Worm (Caenorhabditis elegans) whole organism, young adult: Measurements from ENCODE around the gene ZK813.2.
A peak's percentile ranks its signal among the peaks of the same experiment; 100 is the strongest.

ENCODE experiments used
- B0261.1 ChIP-seq: sonication (generic microtip); optimal IDR thresholded peaks from 2 replicates; lab custom pipeline; 2016; ENCODE audit warnings: mild to moderate bottlenecking, missing genetic modification characterization, moderate library complexity, missing compliant biosample characterization
- F49E8.2 ChIP-seq: sonication (generic microtip); optimal IDR thresholded peaks from 3 replicates; lab custom pipeline; 2017; ENCODE audit warnings: missing genetic modification characterization, mild to moderate bottlenecking, missing compliant biosample characterization, antibody characterized with exemption, moderate library complexity; ENCODE audit not compliant: insufficient read depth
- F55B11.4 ChIP-seq: sonication (generic microtip); optimal IDR thresholded peaks from 2 replicates; lab custom pipeline; 2016; ENCODE audit warnings: missing compliant biosample characterization, missing genetic modification characterization, borderline replicate concordance; ENCODE audit not compliant: insufficient read depth
- K11D2.4 ChIP-seq: fragments of 200-800 bp; sonication (Bioruptor generic); IDR thresholded peaks from 2 replicates; pipeline ENCODE4 v1.3.6; 2022; ENCODE audit warnings: missing genetic modification reagents, missing genetic modification characterization, missing compliant biosample characterization
- Y53F4B.3 ChIP-seq: fragments of 200-800 bp; sonication (Bioruptor generic); IDR thresholded peaks from 2 replicates; pipeline ENCODE4 v1.3.6; 2022; ENCODE audit warnings: missing genetic modification reagents, missing genetic modification characterization, missing compliant biosample characterization
- akir-1 ChIP-seq: fragments of 200-800 bp; sonication (Bioruptor generic); optimal IDR thresholded peaks from 2 replicates; lab custom pipeline; 2018; ENCODE audit warnings: mild to moderate bottlenecking, missing genetic modification characterization, moderate library complexity, missing compliant biosample characterization
- aptf-3 ChIP-seq: fragments of 200-800 bp; sonication (Bioruptor generic); IDR thresholded peaks from 2 replicates; pipeline ENCODE4 v1.3.6; 2022; ENCODE audit warnings: missing genetic modification characterization, missing compliant biosample characterization
- athp-1 ChIP-seq: sonication (generic microtip); optimal IDR thresholded peaks from 2 replicates; lab custom pipeline; 2017; ENCODE audit warnings: mild to moderate bottlenecking, missing genetic modification characterization, missing compliant biosample characterization
- cebp-1 ChIP-seq, 2 experiments: fragments of 200-800 bp in 1 of 2; sonication (Bioruptor generic) in 1 of 2; sonication (generic microtip) in 1 of 2; IDR thresholded peaks in 1 of 2; optimal IDR thresholded peaks in 1 of 2; 2 replicates each; pipeline versions ENCODE4 v1.3.6 to Lab custom; 2017 to 2022; ENCODE audit warnings: missing compliant biosample characterization in 2 of 2, missing genetic modification characterization in 2 of 2, mild to moderate bottlenecking in 1 of 2, missing genetic modification reagents in 1 of 2, moderate library complexity in 1 of 2
- ceh-100 ChIP-seq: fragments of 200-800 bp; sonication (Bioruptor generic); IDR thresholded peaks from 2 replicates; pipeline ENCODE4 v1.3.6; 2022; ENCODE audit warnings: missing genetic modification reagents, missing genetic modification characterization, missing compliant biosample characterization
- ceh-27 ChIP-seq: fragments of 200-800 bp; sonication (Bioruptor generic); optimal IDR thresholded peaks from 2 replicates; lab custom pipeline; 2018; ENCODE audit warnings: mild to moderate bottlenecking, missing genetic modification characterization, moderate library complexity, missing compliant biosample characterization
- dox-1 ChIP-seq: fragments of 200-800 bp; sonication (Bioruptor generic); IDR thresholded peaks from 2 replicates; pipeline ENCODE4 v1.3.6; 2022; ENCODE audit warnings: missing genetic modification reagents, missing genetic modification characterization, missing compliant biosample characterization
- egl-18 ChIP-seq: fragments of 200-800 bp; sonication (Bioruptor generic); IDR thresholded peaks from 2 replicates; pipeline ENCODE4 v1.3.6; 2022; ENCODE audit warnings: missing genetic modification reagents, missing genetic modification characterization, missing compliant biosample characterization
- egl-44 ChIP-seq: fragments of 200-800 bp; sonication (Bioruptor generic); IDR thresholded peaks from 2 replicates; pipeline ENCODE4 v1.3.6; 2022; ENCODE audit warnings: missing genetic modification reagents, missing genetic modification characterization, missing compliant biosample characterization
- ekl-4 ChIP-seq: fragments of 200-800 bp; sonication (Bioruptor generic); IDR thresholded peaks from 2 replicates; pipeline ENCODE4 v1.3.6; 2022; ENCODE audit warnings: missing genetic modification reagents, missing genetic modification characterization, missing compliant biosample characterization
- ets-4 ChIP-seq: fragments of 200-800 bp; sonication (Bioruptor generic); optimal IDR thresholded peaks from 2 replicates; lab custom pipeline; 2018; ENCODE audit warnings: mild to moderate bottlenecking, missing genetic modification characterization, missing compliant biosample characterization
- hmg-1.2 ChIP-seq: fragments of 200-800 bp; sonication (Bioruptor generic); IDR thresholded peaks from 2 replicates; pipeline ENCODE4 v1.3.6; 2022; ENCODE audit warnings: missing genetic modification reagents, missing genetic modification characterization, missing compliant biosample characterization
- hmg-20 ChIP-seq: fragments of 200-800 bp; sonication (Bioruptor generic); IDR thresholded peaks from 2 replicates; pipeline ENCODE4 v1.3.6; 2022; ENCODE audit warnings: missing genetic modification reagents, missing genetic modification characterization, missing compliant biosample characterization
- hsf-1 ChIP-seq: fragments of 200-800 bp; sonication (Bioruptor generic); IDR thresholded peaks from 2 replicates; pipeline ENCODE4 v1.3.6; 2022; ENCODE audit warnings: missing genetic modification reagents, missing genetic modification characterization, missing compliant biosample characterization
- let-607 ChIP-seq, 2 experiments: fragments of 200-800 bp in 1 of 2; sonication (Bioruptor generic) in 1 of 2; sonication (generic microtip) in 1 of 2; optimal IDR thresholded peaks; 2 replicates each; lab custom pipeline; 2016 to 2018; ENCODE audit warnings: mild to moderate bottlenecking in 2 of 2, missing compliant biosample characterization in 2 of 2, missing genetic modification characterization in 2 of 2, moderate library complexity in 2 of 2, missing genotype in 1 of 2
- lsy-27 ChIP-seq: sonication (generic microtip); optimal IDR thresholded peaks from 2 replicates; lab custom pipeline; 2017; ENCODE audit warnings: missing genetic modification characterization, mild to moderate bottlenecking, missing compliant biosample characterization, antibody characterized with exemption, missing genotype, borderline replicate concordance; ENCODE audit not compliant: insufficient read depth
- mes-4 ChIP-seq: sonication (generic microtip); optimal IDR thresholded peaks from 2 replicates; lab custom pipeline; 2016; ENCODE audit warnings: missing genotype, missing genetic modification characterization, missing compliant biosample characterization
- nfya-2 ChIP-seq: fragments of 200-800 bp; sonication (Bioruptor generic); IDR thresholded peaks from 2 replicates; pipeline ENCODE4 v1.3.6; 2022; ENCODE audit warnings: missing genetic modification reagents, missing genetic modification characterization, missing compliant biosample characterization
- nhr-80 ChIP-seq: sonication (generic microtip); optimal IDR thresholded peaks from 2 replicates; lab custom pipeline; 2016; ENCODE audit warnings: missing genetic modification characterization, missing compliant biosample characterization
- sdz-38 ChIP-seq: sonication (generic microtip); optimal IDR thresholded peaks from 2 replicates; lab custom pipeline; 2016; ENCODE audit warnings: missing genotype, missing genetic modification characterization, missing compliant biosample characterization
- snpc-1.3 ChIP-seq: sonication (generic microtip); optimal IDR thresholded peaks from 2 replicates; lab custom pipeline; 2017; ENCODE audit warnings: missing genetic modification characterization, mild to moderate bottlenecking, missing compliant biosample characterization, antibody characterized with exemption, moderate library complexity, missing genotype, missing genetic modification reagents; ENCODE audit not compliant: insufficient read depth
- snpc-4 ChIP-seq, 5 experiments: fragments of 150-350 bp in 1 of 5; sonication (generic microtip) in 4 of 5; optimal IDR thresholded peaks; 2 replicates each; lab custom pipeline; 2014 to 2018; ENCODE audit warnings: missing genetic modification characterization in 5 of 5, missing biosample characterization in 3 of 5, antibody characterized with exemption in 2 of 5, mild to moderate bottlenecking in 2 of 5, missing compliant biosample characterization in 2 of 5, missing genotype in 2 of 5, moderate library complexity in 2 of 5, missing genetic modification reagents in 1 of 5
- somi-1 ChIP-seq: fragments of 200-800 bp; sonication (Bioruptor generic); optimal IDR thresholded peaks from 2 replicates; lab custom pipeline; 2018; ENCODE audit warnings: mild to moderate bottlenecking, missing genetic modification characterization, missing compliant biosample characterization
- unc-62 ChIP-seq: fragments of 150-350 bp; optimal IDR thresholded peaks from 2 replicates; lab custom pipeline; 2014; ENCODE audit warnings: missing biosample characterization, missing genetic modification reagents, missing genetic modification characterization
- zfh-2 ChIP-seq: fragments of 200-800 bp; sonication (Bioruptor generic); conservative IDR thresholded peaks from 2 replicates; pipeline ENCODE4 v1.3.6; 2022; ENCODE audit warnings: missing genetic modification reagents, missing genetic modification characterization, missing compliant biosample characterization

The ZK813.2 gene

ce11 chrX:3472226-3472625, 28.6 kb downstream of the ZK813.2 start:
- TF ChIP-seq hmg-1.2 (GFP tag; lab: Robert Waterston, UW), result peak; percentile 42; the same call in 1 of the 2 replicates
- TF ChIP-seq athp-1 (tag; lab: Kevin White, UChicago), result no peak
- peak; percentile 47 for TF ChIP-seq dox-1 (GFP tag; lab: Robert Waterston, UW)
- no peak for TF ChIP-seq hsf-1 (GFP tag; lab: Robert Waterston, UW)
- TF ChIP-seq lsy-27 (tag; lab: Kevin White, UChicago), result no peak
- no peak for TF ChIP-seq egl-18 (GFP tag; lab: Robert Waterston, UW)
- 0 out of 2 replicates have a peak, but pooled peaks have one; percentile 22 for TF ChIP-seq hmg-20 (GFP tag; lab: Robert Waterston, UW)
- TF ChIP-seq nhr-80 (tag; lab: Kevin White, UChicago), result peak; percentile 82
- TF ChIP-seq cebp-1 (GFP tag; IDR thresholded peaks at IDR 0.05; lab: Robert Waterston, UW), result peak; percentile 23; the same call in 1 of the 2 replicates
- peak; percentile 45 for TF ChIP-seq cebp-1 (tag; optimal IDR thresholded peaks at IDR 0.05; lab: Kevin White, UChicago)
- TF ChIP-seq zfh-2 (GFP tag; lab: Robert Waterston, UW), result peak; percentile 81
- peak; percentile 22 for TF ChIP-seq akir-1 (GFP tag; lab: Kevin White, UChicago)
- peak; percentile 38 for TF ChIP-seq ceh-27 (GFP tag; lab: Kevin White, UChicago)
- TF ChIP-seq F49E8.2 (tag; lab: Kevin White, UChicago), result no peak
- no peak for TF ChIP-seq mes-4
- peak; percentile 64 for TF ChIP-seq ets-4 (GFP tag; lab: Kevin White, UChicago)
- TF ChIP-seq B0261.1 (tag; lab: Kevin White, UChicago), result no peak

ce11 chrX:3473793-3474192, 30.2 kb downstream of the ZK813.2 start:
- TF ChIP-seq nhr-80 (tag; lab: Kevin White, UChicago) (peak; percentile 53), cebp-1 (GFP tag; IDR thresholded peaks at IDR 0.05; lab: Robert Waterston, UW) (peak; percentile 80; the same call in 1 of the 2 replicates), cebp-1 (tag; optimal IDR thresholded peaks at IDR 0.05; lab: Kevin White, UChicago) (no peak), hmg-1.2 (GFP tag; lab: Robert Waterston, UW) (no peak), K11D2.4 (GFP tag; lab: Robert Waterston, UW) (no peak), nfya-2 (GFP tag; lab: Robert Waterston, UW) (no peak), egl-44 (GFP tag; lab: Robert Waterston, UW) (no peak)

ce11 chrX:3479950-3480349, 36.3 kb downstream of the ZK813.2 start, which contains the start of gene wrt-6:
wrt-6 (plus strand) TSS chrX:3480250.
- TF ChIP-seq ceh-100, result no peak
- TF ChIP-seq unc-62 (GFP tag; lab: Kevin White, UChicago), result no peak
- no peak for TF ChIP-seq aptf-3
- no peak for TF ChIP-seq ekl-4 (GFP tag; lab: Robert Waterston, UW)
- TF ChIP-seq snpc-1.3, result no peak
- TF ChIP-seq let-607 (tag; optimal IDR thresholded peaks at IDR 0.05; lab: Kevin White, UChicago), result no peak
- TF ChIP-seq sdz-38, result no peak
- TF ChIP-seq somi-1 (GFP tag; lab: Kevin White, UChicago), result no peak
- TF ChIP-seq cebp-1 (GFP tag; IDR thresholded peaks at IDR 0.05; lab: Robert Waterston, UW), result no peak
- no peak for TF ChIP-seq cebp-1 (tag; optimal IDR thresholded peaks at IDR 0.05; lab: Kevin White, UChicago)
- no peak for TF ChIP-seq snpc-4 (GFP tag; optimal IDR thresholded peaks at IDR 0.05; lab: Kevin White, UChicago)
- no peak for TF ChIP-seq snpc-4 (tag; optimal IDR thresholded peaks at IDR 0.05; lab: Kevin White, UChicago)

ce11 chrX:3488074-3488688, 44.6 kb downstream of the ZK813.2 start:
- no peak for TF ChIP-seq Y53F4B.3 (GFP tag; lab: Robert Waterston, UW)
- no peak for TF ChIP-seq F55B11.4 (tag; lab: Kevin White, UChicago)
- TF ChIP-seq cebp-1 (GFP tag; IDR thresholded peaks at IDR 0.05; lab: Robert Waterston, UW), result no peak
- TF ChIP-seq cebp-1 (tag; optimal IDR thresholded peaks at IDR 0.05; lab: Kevin White, UChicago), result no peak
